Worm (Caenorhabditis elegans): ENCODE data around the gene cpsf-1.

The cpsf-1 gene

ce11 chrIV:1990843-1991339 lies 41.9 kb downstream of the cpsf-1 start:
- peak; percentile 85 for TF ChIP-seq zfh-2 (GFP tag; conservative IDR thresholded peaks at IDR 0.05)
- TF ChIP-seq egrh-3 (GFP tag; IDR thresholded peaks at IDR 0.05): peak; percentile 84; the same call in 1 of the 2 replicates
- TF ChIP-seq nhr-90 (tag; optimal IDR thresholded peaks at IDR 0.05): no peak
- TF ChIP-seq ztf-6 (GFP tag; IDR thresholded peaks at IDR 0.05): 0 out of 2 replicates have a peak, but pooled peaks have one; percentile 22

DNA sequence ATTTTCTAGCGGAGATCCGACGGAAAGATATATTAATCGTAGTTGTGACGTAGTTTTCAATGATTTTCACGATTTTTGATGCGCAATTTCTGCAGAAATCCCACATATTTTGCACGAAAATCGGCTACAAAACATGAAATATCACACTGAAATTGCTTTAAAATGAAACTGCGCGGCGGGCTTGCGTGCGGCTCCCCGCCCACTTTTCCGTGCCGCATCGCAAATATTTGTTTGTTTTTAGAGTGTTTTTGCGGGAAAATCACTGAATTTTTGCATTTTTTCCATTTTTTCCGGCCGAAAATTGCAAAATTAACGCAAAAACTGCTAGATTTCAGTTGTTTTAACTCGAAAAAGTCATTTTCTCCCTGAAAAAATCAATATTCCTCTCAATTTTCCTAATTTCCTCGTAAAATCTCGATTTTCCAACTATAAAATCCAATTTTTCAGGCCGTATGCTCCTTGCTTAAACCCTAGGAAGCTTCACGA lies 51.8 kb downstream of the cpsf-1 start, which contains the start of gene Y76B12C.6:
Gene Y76B12C.6 (plus strand): TSS at position 436 of the 486 bp plus-strand sequence.
- TF ChIP-seq F37B4.10 (GFP tag; IDR thresholded peaks at IDR 0.05) (no peak), attf-5 (GFP tag; optimal IDR thresholded peaks at IDR 0.05) (peak; percentile 40), egrh-3 (GFP tag; IDR thresholded peaks at IDR 0.05) (no peak), F57A8.1 (GFP tag; optimal IDR thresholded peaks at IDR 0.05) (no peak), mxl-1 (tag; optimal IDR thresholded peaks at IDR 0.05) (no peak), ceh-27 (GFP tag; optimal IDR thresholded peaks at IDR 0.05) (peak; percentile 11), lsl-1 (GFP tag; optimal IDR thresholded peaks at IDR 0.05) (peak; percentile 20), tbp1 (GFP tag; optimal IDR thresholded peaks at IDR 0.05) (peak; percentile 9), lin-54 (GFP tag; optimal IDR thresholded peaks at IDR 0.05) (peak; percentile 10), F23B12.7 (tag; optimal IDR thresholded peaks at IDR 0.05; ENCODE audit: insufficient read depth) (no peak), pha-4 (tag; optimal IDR thresholded peaks at IDR 0.05) (no peak), ztf-28 (GFP tag; IDR thresholded peaks at IDR 0.05) (0 out of 2 replicates have a peak, but pooled peaks have one; percentile 34), dox-1 (GFP tag; IDR thresholded peaks at IDR 0.05) (0 out of 2 replicates have a peak, but pooled peaks have one; percentile 34), attf-3 (GFP tag; conservative IDR thresholded peaks at IDR 0.05) (0 out of 2 replicates have a peak, but pooled peaks have one; percentile 32), F33H1.4 (GFP tag; IDR thresholded peaks at IDR 0.05) (0 out of 2 replicates have a peak, but pooled peaks have one; percentile 18), cebp-1 (GFP tag; IDR thresholded peaks at IDR 0.05) (no peak), cebp-1 (tag; optimal IDR thresholded peaks at IDR 0.05) (peak; percentile 48), ceh-100 (GFP tag; IDR thresholded peaks at IDR 0.05) (peak; percentile 47), lin-35 (GFP tag; optimal IDR thresholded peaks at IDR 0.05) (no peak), akir-1 (GFP tag; optimal IDR thresholded peaks at IDR 0.05) (no peak), madf-6 (GFP tag; IDR thresholded peaks at IDR 0.05) (peak; percentile 48), mcd-1 (GFP tag; IDR thresholded peaks at IDR 0.05) (peak; percentile 53), efl-1 (GFP tag; optimal IDR thresholded peaks at IDR 0.05) (peak; percentile 55), lin-26 (GFP tag; IDR thresholded peaks at IDR 0.05) (no peak), dpl-1 (GFP tag; optimal IDR thresholded peaks at IDR 0.05) (peak; percentile 39)

- TF ChIP-seq tlf-1 (GFP tag; optimal IDR thresholded peaks at IDR 0.05) (no peak), zim-3 (tag; optimal IDR thresholded peaks at IDR 0.05) (no peak), ekl-4 (GFP tag; IDR thresholded peaks at IDR 0.05) (no peak), lin-35 (GFP tag; optimal IDR thresholded peaks at IDR 0.05) (no peak), ztf-22 (GFP tag; optimal IDR thresholded peaks at IDR 0.05) (no peak), cebp-1 (GFP tag; IDR thresholded peaks at IDR 0.05) (no peak), cebp-1 (tag; optimal IDR thresholded peaks at IDR 0.05) (no peak), rpc-1 (optimal IDR thresholded peaks at IDR 0.05) (no peak), rpc-1 (tag; optimal IDR thresholded peaks at IDR 0.05) (no peak)
Observed at ce11 chrIV:1979782-1980181, 53.0 kb downstream of the cpsf-1 start, which contains the start of gene Y76B12C.8. Gene Y76B12C.8, plus strand, starts transcription at chrIV:1979988.

- TF ChIP-seq xnd-1 (tag; optimal IDR thresholded peaks at IDR 0.05) (no peak), nhr-90 (tag; optimal IDR thresholded peaks at IDR 0.05) (no peak), ama-1 (optimal IDR thresholded peaks at IDR 0.05) (no peak), ama-1 (GFP tag; optimal IDR thresholded peaks at IDR 0.05) (no peak), lin-35 (GFP tag; optimal IDR thresholded peaks at IDR 0.05) (no peak), mel-28 (tag; optimal IDR thresholded peaks at IDR 0.05; ENCODE audit: borderline replicate concordance) (no peak), atf-7 (tag; optimal IDR thresholded peaks at IDR 0.05) (no peak), ztf-28 (GFP tag; IDR thresholded peaks at IDR 0.05) (no peak), aptf-3 (GFP tag; IDR thresholded peaks at IDR 0.05) (no peak), ZK185.1 (tag; optimal IDR thresholded peaks at IDR 0.05; ENCODE audit: poor library complexity, severe bottlenecking) (no peak), snpc-1.3 (tag; optimal IDR thresholded peaks at IDR 0.05; ENCODE audit: insufficient read depth) (no peak), tbp1 (GFP tag; optimal IDR thresholded peaks at IDR 0.05) (no peak), egl-44 (GFP tag; IDR thresholded peaks at IDR 0.05) (no peak)
Observed at ce11 chrIV:1975594-1975993, 57.2 kb downstream of the cpsf-1 start.

Measured in whole organism, young adult.